Fruit fly (Drosophila melanogaster): ENCODE measurements around the gene Mau2.

The Mau2 gene

DNA sequence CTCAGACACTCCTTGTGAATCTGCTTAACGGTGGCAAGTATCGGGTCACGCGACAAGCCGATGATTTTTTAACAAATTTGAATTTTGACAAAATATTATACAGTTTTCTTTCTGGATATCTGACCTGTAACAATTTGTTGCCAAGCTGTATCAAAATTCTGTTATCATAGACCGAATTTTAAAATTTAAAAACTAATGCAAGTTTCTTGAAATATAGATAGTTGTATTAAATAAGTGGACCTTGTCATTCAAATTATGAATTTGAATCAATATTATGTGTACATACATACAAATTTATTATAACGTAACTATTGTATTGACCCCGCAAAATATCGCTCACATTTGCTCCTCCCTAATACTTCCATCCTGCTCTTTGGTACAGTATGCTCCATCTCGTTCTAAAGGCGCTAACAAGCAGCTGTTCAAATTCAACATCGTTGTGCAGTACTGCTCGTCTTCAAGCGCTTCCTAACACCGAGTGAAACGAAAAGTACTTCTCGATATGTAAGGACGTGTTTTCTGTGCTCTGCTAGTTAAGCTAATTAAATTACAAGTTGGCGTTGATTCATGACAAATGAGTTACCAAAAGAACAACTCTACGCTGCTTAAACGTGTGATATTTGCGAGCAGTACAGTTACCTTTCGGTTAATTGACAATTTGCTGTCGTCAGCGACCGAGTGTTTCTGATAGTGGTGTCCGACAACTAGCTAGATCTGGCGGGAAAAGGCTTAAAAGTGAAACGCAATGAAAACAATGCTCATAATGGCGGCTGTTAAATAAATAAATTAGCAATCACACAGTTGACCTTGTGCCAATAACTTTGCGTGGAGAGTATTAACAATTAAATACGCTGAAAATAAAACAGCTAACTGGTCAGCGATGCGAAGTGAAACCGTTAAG, 12.6 kb upstream of the Mau2 start, which contains the start of the genes Kpc1 and CG42542 (continued):
- TF ChIP-seq dmrt99B (tag; optimal IDR thresholded peaks at IDR 0.05) (no peak), CG13424 (tag; optimal IDR thresholded peaks at IDR 0.05) (peak; percentile 74), CG1024 (GFP tag; IDR thresholded peaks at IDR 0.05) (no peak), caup (GFP tag; optimal IDR thresholded peaks at IDR 0.05; ENCODE audit: severe bottlenecking) (peak; percentile 57), Kr (GFP tag; optimal IDR thresholded peaks at IDR 0.05) (peak; percentile 11), MESR4 (GFP tag; optimal IDR thresholded peaks at IDR 0.05) (peak; percentile 84), Vsx1 (GFP tag; optimal IDR thresholded peaks at IDR 0.05) (peak; percentile 76), CG8924 (tag; optimal IDR thresholded peaks at IDR 0.05) (peak; percentile 44), CG11504 (tag; optimal IDR thresholded peaks at IDR 0.05) (no peak), CG4730 (GFP tag; IDR thresholded peaks at IDR 0.05) (peak; percentile 45; the same call in 1 of the 2 replicates), CG8478 (optimal IDR thresholded peaks at IDR 0.05) (peak; percentile 85), CG3281 (GFP tag; optimal IDR thresholded peaks at IDR 0.05) (peak; percentile 10), schlank (tag; optimal IDR thresholded peaks at IDR 0.05) (peak; percentile 33), CG7786 (GFP tag; optimal IDR thresholded peaks at IDR 0.05) (peak; percentile 81), jumu (GFP tag; optimal IDR thresholded peaks at IDR 0.05) (peak; percentile 77), CG5180 (GFP tag; optimal IDR thresholded peaks at IDR 0.05) (peak; percentile 2), CG6654 (GFP tag; optimal IDR thresholded peaks at IDR 0.05) (no peak), dm (GFP tag; optimal IDR thresholded peaks at IDR 0.05) (peak; percentile 42), CG18764 (GFP tag; optimal IDR thresholded peaks at IDR 0.05) (peak; percentile 63), CG6683 (GFP tag; optimal IDR thresholded peaks at IDR 0.05) (peak; percentile 40), Jarid2 (GFP tag; optimal IDR thresholded peaks at IDR 0.05) (no peak), CG10565 (GFP tag; optimal IDR thresholded peaks at IDR 0.05) (no peak), CG17385 (GFP tag; optimal IDR thresholded peaks at IDR 0.05) (peak; percentile 23), Atf-2 (GFP tag; optimal IDR thresholded peaks at IDR 0.05) (peak; percentile 72), CG15514 (GFP tag; optimal IDR thresholded peaks at IDR 0.05) (peak; percentile 81), YL-1 (GFP tag; optimal IDR thresholded peaks at IDR 0.05) (peak; percentile 63), gcm2 (GFP tag; optimal IDR thresholded peaks at IDR 0.05) (peak; percentile 78), CG31365 (tag; optimal IDR thresholded peaks at IDR 0.05) (no peak), lbe (GFP tag; optimal IDR thresholded peaks at IDR 0.05) (no peak), gce (GFP tag; IDR thresholded peaks at IDR 0.05) (no peak; the same call in 2 of the 3 replicates), pzg (GFP tag; optimal IDR thresholded peaks at IDR 0.05) (peak; percentile 93), ase (GFP tag; IDR thresholded peaks at IDR 0.05) (peak; percentile 66), CG12155 (GFP tag; optimal IDR thresholded peaks at IDR 0.05) (peak; percentile 74), kni (GFP tag; optimal IDR thresholded peaks at IDR 0.05) (peak; percentile 39), CG18476 (GFP tag; optimal IDR thresholded peaks at IDR 0.05) (peak; percentile 74), CG17186 (GFP tag; optimal IDR thresholded peaks at IDR 0.05) (peak; percentile 20), yki (optimal IDR thresholded peaks at IDR 0.05) (no peak), GATAe (GFP tag; conservative IDR thresholded peaks at IDR 0.05) (no peak), CG7271 (tag; optimal IDR thresholded peaks at IDR 0.05) (no peak), pita (GFP tag; optimal IDR thresholded peaks at IDR 0.05) (no peak), fd96Cb (tag; optimal IDR thresholded peaks at IDR 0.05) (peak; percentile 30), CG15479 (GFP tag; optimal IDR thresholded peaks at IDR 0.05) (no peak), CG30403 (GFP tag; optimal IDR thresholded peaks at IDR 0.05) (peak; percentile 89), CG3847 (GFP tag; IDR thresholded peaks at IDR 0.05) (peak; percentile 79), HHEX (GFP tag; optimal IDR thresholded peaks at IDR 0.05) (peak; percentile 6), wor (GFP tag; IDR thresholded peaks at IDR 0.05) (0 out of 2 replicates have a peak, but pooled peaks have one; percentile 22), CG6813 (GFP tag; optimal IDR thresholded peaks at IDR 0.05) (peak; percentile 19), insv (GFP tag; optimal IDR thresholded peaks at IDR 0.05) (peak in 1 of 2 experiments; percentile 29)

Data from whole organism, embryonic.